Worm (Caenorhabditis elegans): Measurements from ENCODE around the gene scl-6.

- TF ChIP-seq unc-62 (GFP tag; optimal IDR thresholded peaks at IDR 0.05) (no peak), sptf-1 (tag; optimal IDR thresholded peaks at IDR 0.05) (no peak), blmp-1 (tag; optimal IDR thresholded peaks at IDR 0.05) (no peak), nhr-237 (tag; optimal IDR thresholded peaks at IDR 0.05) (no peak), nhr-12 (tag; optimal IDR thresholded peaks at IDR 0.05) (no peak), snpc-4 (tag; optimal IDR thresholded peaks at IDR 0.05) (no peak), nhr-76 (tag; optimal IDR thresholded peaks at IDR 0.05) (no peak), elt-1 (tag; optimal IDR thresholded peaks at IDR 0.05; ENCODE audit: borderline replicate concordance, insufficient read depth) (no peak), ces-1 (GFP tag; optimal IDR thresholded peaks at IDR 0.05) (no peak), elt-3 (tag; optimal IDR thresholded peaks at IDR 0.05) (no peak), nhr-2 (tag; optimal IDR thresholded peaks at IDR 0.05) (no peak), lin-13 (tag; optimal IDR thresholded peaks at IDR 0.05) (no peak), lin-32 (GFP tag; optimal IDR thresholded peaks at IDR 0.05) (no peak)
Measured at ce11 chrIV:13080185-13080584, 11.6 kb downstream of the scl-6 start.
